Fruit fly (Drosophila melanogaster): ENCODE data around the gene CG7203.

DNA sequence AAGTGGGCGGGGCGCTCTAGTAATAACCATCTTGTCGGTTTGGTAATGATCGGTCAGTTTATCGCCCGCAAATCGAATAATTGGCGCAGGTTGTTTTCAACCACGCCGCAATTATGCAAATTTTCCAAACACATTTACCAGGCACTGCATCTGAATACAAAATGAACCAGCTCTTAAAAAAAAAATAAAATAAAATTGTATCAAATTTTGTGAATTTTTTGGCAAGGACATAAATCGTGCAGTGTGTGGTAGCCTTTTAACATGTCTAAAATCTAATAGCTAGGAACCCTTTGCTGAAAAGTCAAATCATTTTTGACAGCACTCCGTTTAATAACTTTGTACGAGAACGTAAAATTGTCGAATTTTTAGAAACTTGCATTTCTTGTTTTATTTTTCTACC is 6.0 kb downstream of the CG7203 start, which contains the start of gene ATPsynGL:
- TF ChIP-seq psq (optimal IDR thresholded peaks at IDR 0.05), result no peak
- no peak for TF ChIP-seq h (optimal IDR thresholded peaks at IDR 0.05)
- no peak for TF ChIP-seq ttk (optimal IDR thresholded peaks at IDR 0.05)

Data from Kc167 (cell line).